Fruit fly (Drosophila melanogaster): ENCODE measurements around the gene Cul3.

dm6 chr2L:15273521-15274123, 1.8 kb upstream of the Cul3 start:
- TF ChIP-seq psq (optimal IDR thresholded peaks at IDR 0.05) (no peak), EcR (GFP tag; optimal IDR thresholded peaks at IDR 0.05) (no peak), usp (GFP tag; optimal IDR thresholded peaks at IDR 0.05) (no peak), Dll (optimal IDR thresholded peaks at IDR 0.05) (no peak), pan (optimal IDR thresholded peaks at IDR 0.05) (no peak)
